Fruit fly (Drosophila melanogaster): Measurements from ENCODE around the gene CG31606.

DNA sequence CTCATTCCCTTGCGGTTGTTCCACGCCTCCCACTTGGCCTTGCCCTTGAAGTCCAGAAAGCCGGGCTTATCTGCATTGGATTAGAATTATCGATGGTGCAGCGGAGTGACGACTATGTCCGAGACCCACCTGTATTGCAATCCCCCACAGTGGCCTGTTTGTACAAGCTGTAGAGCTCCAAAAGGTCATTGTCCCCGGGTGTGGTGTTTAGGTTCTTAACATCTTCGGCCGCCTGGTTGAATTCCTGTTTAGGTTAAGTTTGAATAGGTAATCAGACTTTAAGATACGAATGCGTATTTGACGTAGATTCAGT lies 14.5 kb downstream of the CG31606 start:
- TF ChIP-seq pan (optimal IDR thresholded peaks at IDR 0.05) (no peak), Hnf4 (GFP tag; optimal IDR thresholded peaks at IDR 0.05) (no peak), fru (GFP tag; optimal IDR thresholded peaks at IDR 0.05) (no peak), CG9705 (GFP tag; optimal IDR thresholded peaks at IDR 0.05) (no peak), HLH106 (tag; optimal IDR thresholded peaks at IDR 0.05) (no peak), h (GFP tag; optimal IDR thresholded peaks at IDR 0.05) (no peak), foxo (GFP tag; optimal IDR thresholded peaks at IDR 0.05) (no peak), psq (GFP tag; optimal IDR thresholded peaks at IDR 0.05) (no peak), ey (GFP tag; optimal IDR thresholded peaks at IDR 0.05) (no peak), lola (GFP tag; optimal IDR thresholded peaks at IDR 0.05) (no peak)

Data from whole organism, wandering third instar larva.